Worm (Caenorhabditis elegans): ENCODE results near the gene rev-1.

The rev-1 gene

DNA sequence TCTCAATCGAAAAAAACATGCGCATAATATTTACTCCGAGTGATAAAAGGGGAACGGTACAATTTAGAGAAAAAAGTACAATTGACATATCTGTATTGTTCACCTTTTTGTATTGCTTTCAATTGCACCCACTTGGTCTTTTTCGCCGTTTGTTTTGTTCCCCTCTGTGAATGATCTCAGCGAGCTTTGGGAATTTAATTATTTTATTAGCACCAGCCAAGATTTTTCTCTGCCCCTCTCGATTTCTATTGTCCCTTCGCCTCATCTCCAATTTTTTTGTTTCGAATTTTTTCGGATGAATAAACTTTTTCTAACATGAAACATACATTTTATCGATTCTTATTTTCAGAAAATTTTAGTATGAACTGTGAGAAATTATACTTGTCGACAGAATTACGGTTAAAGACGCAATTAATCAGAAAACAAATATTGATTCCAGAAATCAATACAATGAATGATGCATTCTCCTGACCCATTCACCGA lies at the start of gene rev-1:
rev-1 (plus strand) TSS at position 433 of the 483 bp plus-strand sequence.
- 0 out of 2 replicates have a peak, but pooled peaks have one; percentile 32 for TF ChIP-seq lin-38 (GFP tag; IDR thresholded peaks at IDR 0.05)
- no peak for TF ChIP-seq duxl-1 (tag; optimal IDR thresholded peaks at IDR 0.05; ENCODE audit: poor library complexity)
- TF ChIP-seq arid-1 (GFP tag; conservative IDR thresholded peaks at IDR 0.05) = 0 out of 2 replicates have a peak, but pooled peaks have one; percentile 45
- TF ChIP-seq unc-62 (GFP tag; optimal IDR thresholded peaks at IDR 0.05 in 1 of 2) = peak in 1 of 2 experiments; percentile 61
- no peak for TF ChIP-seq unc-62 (tag; optimal IDR thresholded peaks at IDR 0.05)
- TF ChIP-seq pqm-1 (tag; optimal IDR thresholded peaks at IDR 0.05) = no peak
- TF ChIP-seq Y75B8A.6 (GFP tag; IDR thresholded peaks at IDR 0.05) = no peak
- peak; percentile 8 for TF ChIP-seq ama-1 (optimal IDR thresholded peaks at IDR 0.05)
- TF ChIP-seq dmd-6 (GFP tag; IDR thresholded peaks at IDR 0.05) = no peak

DNA sequence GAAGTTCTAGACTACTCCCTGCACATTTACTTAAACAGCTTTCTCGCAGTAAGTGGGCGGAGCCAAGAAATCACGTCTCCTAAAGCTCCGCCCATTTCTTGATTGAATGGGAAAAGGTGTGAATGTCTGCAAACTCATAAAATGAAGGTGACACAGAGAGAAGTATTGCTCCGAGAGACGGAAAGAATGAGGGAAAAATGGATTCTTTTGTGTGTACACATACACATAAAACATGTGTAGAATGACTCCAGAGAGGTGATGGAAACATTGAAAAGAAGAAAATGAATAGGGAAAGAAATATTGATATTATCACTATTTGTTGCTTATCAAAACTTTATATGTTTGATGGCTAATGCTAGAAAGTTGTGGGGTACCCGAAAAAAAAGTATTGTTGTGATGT lies 48.9 kb upstream of the rev-1 start:
- no peak for TF ChIP-seq T20F7.1 (GFP tag; optimal IDR thresholded peaks at IDR 0.05)
- TF ChIP-seq ceh-44 (GFP tag; IDR thresholded peaks at IDR 0.05) = no peak
- TF ChIP-seq mdt-29 (GFP tag; IDR thresholded peaks at IDR 0.05) = no peak
- TF ChIP-seq pha-4 (GFP tag; IDR thresholded peaks at IDR 0.05) = no peak
- TF ChIP-seq pha-4 (tag; optimal IDR thresholded peaks at IDR 0.05) = no peak
- no peak for TF ChIP-seq zip-2 (tag; optimal IDR thresholded peaks at IDR 0.05)
- TF ChIP-seq ceh-32 (tag; optimal IDR thresholded peaks at IDR 0.05; ENCODE audit: poor library complexity) = no peak
- TF ChIP-seq mxl-2 (GFP tag; conservative IDR thresholded peaks at IDR 0.05) = no peak
- peak; percentile 9 for TF ChIP-seq hlh-30 (tag; optimal IDR thresholded peaks at IDR 0.05; ENCODE audit: insufficient read depth)
- TF ChIP-seq php-3 (GFP tag; IDR thresholded peaks at IDR 0.05) = peak; percentile 44; the same call in 1 of the 2 replicates
- TF ChIP-seq lsy-2 (tag; optimal IDR thresholded peaks at IDR 0.05) = no peak
- TF ChIP-seq arid-1 (GFP tag; conservative IDR thresholded peaks at IDR 0.05) = no peak
- no peak for TF ChIP-seq snpc-4 (tag; optimal IDR thresholded peaks at IDR 0.05)
- no peak for TF ChIP-seq lim-7 (GFP tag; IDR thresholded peaks at IDR 0.05)
- no peak for TF ChIP-seq F49E8.2 (tag; optimal IDR thresholded peaks at IDR 0.05; ENCODE audit: borderline replicate concordance)
- no peak for TF ChIP-seq daf-16 (GFP tag; optimal IDR thresholded peaks at IDR 0.05)
- TF ChIP-seq daf-16 (tag; optimal IDR thresholded peaks at IDR 0.05) = peak; percentile 51
- TF ChIP-seq hmg-1.1 (GFP tag; IDR thresholded peaks at IDR 0.05) = 0 out of 2 replicates have a peak, but pooled peaks have one; percentile 37
- TF ChIP-seq pqm-1 (tag; optimal IDR thresholded peaks at IDR 0.05) = peak; percentile 73
- no peak for TF ChIP-seq nhr-6 (tag; optimal IDR thresholded peaks at IDR 0.05)
- TF ChIP-seq duxl-1 (tag; optimal IDR thresholded peaks at IDR 0.05; ENCODE audit: poor library complexity) = no peak
- no peak for TF ChIP-seq nhr-10 (tag; optimal IDR thresholded peaks at IDR 0.05)
- no peak for TF ChIP-seq daf-8 (GFP tag; IDR thresholded peaks at IDR 0.05)
- TF ChIP-seq hif-1 (tag; optimal IDR thresholded peaks at IDR 0.05) = no peak
- peak; percentile 58 for TF ChIP-seq nhr-28 (tag; optimal IDR thresholded peaks at IDR 0.05)
- TF ChIP-seq mdl-1 (tag; optimal IDR thresholded peaks at IDR 0.05) = no peak
- no peak for TF ChIP-seq nhr-11 (tag; optimal IDR thresholded peaks at IDR 0.05)
- no peak for TF ChIP-seq skn-1 (tag; optimal IDR thresholded peaks at IDR 0.05)
- no peak for TF ChIP-seq lir-3 (tag; optimal IDR thresholded peaks at IDR 0.05)
- no peak for TF ChIP-seq F26F4.8 (GFP tag; conservative IDR thresholded peaks at IDR 0.05)
- TF ChIP-seq dve-1 (tag; optimal IDR thresholded peaks at IDR 0.05; ENCODE audit: insufficient read depth) = peak; percentile 60
- TF ChIP-seq T26A8.4 (GFP tag; IDR thresholded peaks at IDR 0.05) = no peak
- TF ChIP-seq lin-13 (GFP tag; optimal IDR thresholded peaks at IDR 0.05) = no peak
- no peak for TF ChIP-seq nhr-48 (tag; optimal IDR thresholded peaks at IDR 0.05)
- TF ChIP-seq tra-1 (GFP tag; IDR thresholded peaks at IDR 0.05) = no peak
- peak; percentile 6 for TF ChIP-seq mep-1 (tag; optimal IDR thresholded peaks at IDR 0.05)
- no peak for TF ChIP-seq snpc-1.2 (GFP tag; IDR thresholded peaks at IDR 0.05)
- TF ChIP-seq lin-39 (tag; optimal IDR thresholded peaks at IDR 0.05) = no peak
- no peak for TF ChIP-seq nhr-111 (GFP tag; optimal IDR thresholded peaks at IDR 0.05)
- TF ChIP-seq R02D3.7 (tag; optimal IDR thresholded peaks at IDR 0.05) = no peak
- TF ChIP-seq ztf-7 (tag; optimal IDR thresholded peaks at IDR 0.05) = no peak
- no peak for TF ChIP-seq spr-1 (tag; optimal IDR thresholded peaks at IDR 0.05)

Measured in whole organism, L4 larva.